Worm (Caenorhabditis elegans) whole organism, midembryonic: ENCODE measurements around the gene cup-5.

ENCODE experiments used
- T22C8.4 ChIP-seq: fragments of 200-800 bp; sonication (Bioruptor generic); IDR thresholded peaks from 2 replicates; pipeline ENCODE4 v1.3.6; 2022; ENCODE audit warnings: missing genetic modification characterization, missing compliant biosample characterization
- cog-1 ChIP-seq: sonication (generic microtip); optimal IDR thresholded peaks from 2 replicates; lab custom pipeline; 2016; ENCODE audit warnings: missing genetic modification characterization, missing compliant biosample characterization
- flt-1 ChIP-seq: fragments of 200-800 bp; sonication (Bioruptor generic); IDR thresholded peaks from 2 replicates; pipeline ENCODE4 v1.3.6; 2022; ENCODE audit warnings: missing genetic modification characterization, missing compliant biosample characterization
- klf-2 ChIP-seq: fragments of 200-800 bp; sonication (Bioruptor generic); conservative IDR thresholded peaks from 2 replicates; pipeline ENCODE4 v1.3.6; 2022; ENCODE audit warnings: missing genetic modification reagents, missing genetic modification characterization, missing compliant biosample characterization
- med-1 ChIP-seq: sonication (generic microtip); optimal IDR thresholded peaks from 2 replicates; lab custom pipeline; 2017; ENCODE audit warnings: missing genetic modification characterization, mild to moderate bottlenecking, missing compliant biosample characterization, antibody characterized with exemption, missing genetic modification reagents; ENCODE audit not compliant: insufficient read depth
- ref-1 ChIP-seq: fragments of 200-800 bp; sonication (Bioruptor generic); conservative IDR thresholded peaks from 2 replicates; pipeline ENCODE4 v1.3.6; 2022; ENCODE audit warnings: missing genetic modification reagents, missing genetic modification characterization, missing compliant biosample characterization
- tab-1 ChIP-seq: fragments of 200-800 bp; sonication (Bioruptor generic); IDR thresholded peaks from 2 replicates; pipeline ENCODE4 v1.3.6; 2022; ENCODE audit warnings: missing genetic modification characterization, missing compliant biosample characterization
- ztf-23 ChIP-seq: fragments of 200-800 bp; sonication (Bioruptor generic); IDR thresholded peaks from 2 replicates; pipeline ENCODE4 v1.3.6; 2022; ENCODE audit warnings: missing genetic modification reagents, missing genetic modification characterization, missing compliant biosample characterization
- ztf-29 ChIP-seq: fragments of 200-800 bp; sonication (Bioruptor generic); IDR thresholded peaks from 2 replicates; pipeline ENCODE4 v1.3.6; 2022; ENCODE audit warnings: missing genetic modification reagents, missing genetic modification characterization, missing compliant biosample characterization

Gene cup-5

DNA sequence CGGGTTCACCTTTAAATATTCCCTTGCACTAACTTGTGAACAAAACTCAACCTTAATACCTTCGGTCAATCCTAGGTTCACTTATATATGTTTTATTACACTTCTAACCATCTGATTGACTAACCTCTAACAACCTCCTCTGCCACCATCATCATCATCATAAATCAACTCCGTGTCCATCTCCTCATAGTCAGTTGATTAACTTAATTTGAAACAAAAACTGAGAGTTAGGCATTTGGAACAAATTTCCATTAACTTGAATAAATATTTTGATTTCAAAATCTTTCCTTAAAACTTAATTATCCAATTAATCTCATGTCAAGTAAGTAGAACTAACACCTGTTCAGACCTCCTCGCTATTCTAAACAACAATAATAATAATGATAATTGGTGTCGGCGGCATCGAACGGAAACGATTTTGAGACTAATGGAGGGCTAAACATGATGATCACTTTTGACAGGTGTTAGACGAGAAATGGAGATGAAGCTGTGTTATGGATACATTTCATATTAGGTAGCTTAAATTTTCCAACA is 30.2 kb upstream of the cup-5 start:
- no peak for TF ChIP-seq flt-1 (GFP tag; lab: Robert Waterston, UW)
- no peak for TF ChIP-seq ref-1 (GFP tag; lab: Robert Waterston, UW)

DNA sequence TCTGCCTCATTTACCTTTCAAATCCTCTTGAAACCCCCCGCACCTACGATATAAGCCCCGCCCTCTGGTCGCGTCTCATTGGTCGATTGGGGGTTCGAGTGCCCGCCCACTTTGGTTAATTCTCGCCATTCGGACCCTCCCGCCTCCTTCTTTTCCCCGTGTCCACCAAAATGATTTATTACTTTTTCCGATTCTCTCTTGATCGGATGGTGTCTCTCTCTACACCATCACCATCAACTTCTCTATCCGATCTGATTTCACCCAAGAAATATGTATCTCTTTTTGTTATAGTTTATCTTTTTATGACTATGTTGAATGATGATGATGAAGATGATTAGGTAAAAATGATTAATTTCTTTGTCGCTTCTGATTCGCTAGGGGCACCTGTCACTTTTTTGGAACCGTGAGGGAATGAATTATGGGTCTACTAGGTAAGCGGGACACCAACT is 29.3 kb upstream of the cup-5 start:
- no peak for TF ChIP-seq med-1 (GFP tag; lab: Kevin White, UChicago)
- TF ChIP-seq ztf-23 (GFP tag; lab: Robert Waterston, UW): no peak
- no peak for TF ChIP-seq tab-1 (GFP tag; lab: Robert Waterston, UW)

DNA sequence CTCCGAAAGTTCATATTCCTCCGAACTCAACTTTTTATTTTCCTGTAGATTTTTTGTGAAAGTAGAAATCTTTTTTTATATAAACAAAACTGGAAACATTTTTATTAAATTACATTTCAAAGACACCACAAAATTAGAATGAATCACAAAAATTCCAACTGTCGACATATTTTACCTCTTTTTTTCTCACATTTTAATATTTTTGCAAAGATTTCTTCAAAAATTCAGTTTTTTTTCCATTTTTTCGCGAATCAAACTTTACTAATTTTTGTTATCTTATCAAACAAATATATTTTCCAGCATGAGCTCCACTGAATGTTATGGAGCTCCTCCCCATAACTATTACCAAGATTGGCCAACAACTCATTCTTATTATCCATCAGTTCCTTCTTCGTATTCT is 28.6 kb upstream of the cup-5 start, which contains the start of gene ceh-13:
Gene ceh-13 (plus strand): TSS at position 301 of the 400 bp plus-strand sequence.
- no peak for TF ChIP-seq flt-1 (GFP tag; lab: Robert Waterston, UW)
- TF ChIP-seq ztf-29 (GFP tag; lab: Robert Waterston, UW): no peak
- TF ChIP-seq ref-1 (GFP tag; lab: Robert Waterston, UW): no peak
- TF ChIP-seq ztf-23 (GFP tag; lab: Robert Waterston, UW): no peak
- no peak for TF ChIP-seq med-1 (GFP tag; lab: Kevin White, UChicago)
- no peak for TF ChIP-seq cog-1 (tag; lab: Kevin White, UChicago)
- no peak for TF ChIP-seq tab-1 (GFP tag; lab: Robert Waterston, UW)
- no peak for TF ChIP-seq T22C8.4 (GFP tag; lab: Robert Waterston, UW)
- TF ChIP-seq klf-2 (GFP tag; lab: Robert Waterston, UW): no peak

DNA sequence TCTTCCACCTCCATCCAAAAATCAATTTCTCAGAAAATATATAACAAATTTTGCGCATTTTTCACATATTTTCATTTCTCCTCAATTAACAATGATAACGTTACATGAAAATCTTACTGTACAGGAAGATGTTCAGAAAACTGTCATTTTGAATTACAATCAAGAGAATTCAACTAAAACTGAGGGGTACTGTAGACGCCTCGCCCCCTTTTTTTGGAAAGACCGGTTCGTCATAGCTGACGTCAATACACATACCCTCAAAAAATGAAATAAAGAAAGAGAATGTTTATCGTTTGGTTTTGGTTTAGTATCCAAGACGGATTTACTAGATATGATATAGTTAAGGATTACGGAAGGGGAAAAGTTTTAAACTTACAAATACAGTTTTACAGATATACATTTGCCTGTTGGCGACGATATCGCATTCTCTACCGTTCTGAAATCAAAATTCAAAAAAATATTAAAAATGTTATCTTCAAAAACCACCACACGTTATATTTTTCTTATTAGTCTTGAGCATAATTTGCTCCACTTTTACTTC is 26.0 kb upstream of the cup-5 start:
- no peak for TF ChIP-seq med-1 (GFP tag; lab: Kevin White, UChicago)
- TF ChIP-seq ztf-29 (GFP tag; lab: Robert Waterston, UW): no peak
- no peak for TF ChIP-seq klf-2 (GFP tag; lab: Robert Waterston, UW)
- no peak for TF ChIP-seq T22C8.4 (GFP tag; lab: Robert Waterston, UW)
- no peak for TF ChIP-seq flt-1 (GFP tag; lab: Robert Waterston, UW)
- no peak for TF ChIP-seq tab-1 (GFP tag; lab: Robert Waterston, UW)
- TF ChIP-seq cog-1 (tag; lab: Kevin White, UChicago): no peak
- TF ChIP-seq ztf-23 (GFP tag; lab: Robert Waterston, UW): no peak
- TF ChIP-seq ref-1 (GFP tag; lab: Robert Waterston, UW): no peak

DNA sequence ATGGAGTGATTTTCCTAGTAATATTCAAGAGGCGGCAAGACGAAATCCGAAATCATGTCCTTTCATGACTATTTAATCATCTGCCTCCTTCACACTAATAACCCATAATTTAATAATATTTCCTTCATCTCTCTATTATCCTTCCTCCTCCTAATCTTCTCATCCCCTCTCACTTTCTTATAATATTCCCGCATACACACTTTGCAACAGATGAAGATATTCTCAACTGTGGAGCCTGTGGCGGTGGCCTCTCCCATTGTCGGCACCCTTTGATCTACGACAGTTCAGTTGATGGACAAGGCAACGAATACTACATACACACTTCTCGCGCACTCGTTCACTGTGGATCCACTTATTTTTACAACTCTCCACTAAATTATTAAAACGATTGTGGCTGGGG is 25.3 kb upstream of the cup-5 start:
- no peak for TF ChIP-seq tab-1 (GFP tag; lab: Robert Waterston, UW)
- no peak for TF ChIP-seq flt-1 (GFP tag; lab: Robert Waterston, UW)
- TF ChIP-seq med-1 (GFP tag; lab: Kevin White, UChicago): no peak
- TF ChIP-seq ztf-29 (GFP tag; lab: Robert Waterston, UW): no peak
- TF ChIP-seq klf-2 (GFP tag; lab: Robert Waterston, UW): no peak
- TF ChIP-seq ref-1 (GFP tag; lab: Robert Waterston, UW): no peak
- TF ChIP-seq T22C8.4 (GFP tag; lab: Robert Waterston, UW): no peak
- TF ChIP-seq cog-1 (tag; lab: Kevin White, UChicago): no peak
- no peak for TF ChIP-seq ztf-23 (GFP tag; lab: Robert Waterston, UW)

DNA sequence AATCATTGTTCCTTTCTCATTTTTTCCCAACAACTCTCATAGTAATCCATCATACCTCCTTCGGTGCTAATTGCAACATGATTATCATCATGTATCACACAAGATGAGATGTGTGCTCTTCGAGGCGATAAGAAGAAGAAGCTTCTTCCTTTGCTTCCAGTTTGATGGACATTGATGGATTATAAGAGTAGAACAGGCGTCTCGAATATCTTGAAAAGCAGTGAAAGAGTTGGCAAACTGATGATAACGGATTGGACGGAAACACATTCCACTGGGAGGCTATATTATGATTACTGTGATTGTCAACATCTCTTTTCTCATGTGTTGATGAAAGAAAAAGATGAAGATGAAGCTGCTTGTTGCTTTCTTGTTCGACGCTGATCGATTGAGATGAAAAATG is 24.1 kb upstream of the cup-5 start:
- no peak for TF ChIP-seq ref-1 (GFP tag; lab: Robert Waterston, UW)
- TF ChIP-seq med-1 (GFP tag; lab: Kevin White, UChicago): no peak
- TF ChIP-seq ztf-23 (GFP tag; lab: Robert Waterston, UW): no peak
- no peak for TF ChIP-seq tab-1 (GFP tag; lab: Robert Waterston, UW)
- no peak for TF ChIP-seq klf-2 (GFP tag; lab: Robert Waterston, UW)
- no peak for TF ChIP-seq flt-1 (GFP tag; lab: Robert Waterston, UW)
- TF ChIP-seq T22C8.4 (GFP tag; lab: Robert Waterston, UW): no peak
- TF ChIP-seq cog-1 (tag; lab: Kevin White, UChicago): no peak
- no peak for TF ChIP-seq ztf-29 (GFP tag; lab: Robert Waterston, UW)

DNA sequence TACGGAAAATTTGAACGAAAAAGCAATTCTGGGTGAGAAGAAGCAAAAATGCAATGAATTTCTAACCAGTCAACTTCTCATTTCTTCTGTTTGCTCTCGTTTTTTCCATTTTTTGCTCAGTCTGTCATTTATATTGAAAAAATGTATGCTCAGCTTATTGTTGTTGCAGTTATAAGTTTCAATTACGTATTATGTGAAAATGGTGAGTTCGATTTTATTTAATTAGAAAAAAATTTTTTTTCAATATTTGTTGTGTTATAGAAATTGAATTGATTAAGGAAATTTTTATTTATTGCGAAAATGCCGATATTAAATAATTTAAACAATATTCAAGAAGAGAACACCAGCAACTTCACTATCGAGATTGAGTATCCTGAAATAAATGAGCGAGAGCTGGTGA is 22.1 kb upstream of the cup-5 start, which contains the start of gene lgc-12:
Gene lgc-12 (plus strand): TSS at position 301 of the 400 bp plus-strand sequence.
- no peak for TF ChIP-seq cog-1 (tag; lab: Kevin White, UChicago)
- no peak for TF ChIP-seq ref-1 (GFP tag; lab: Robert Waterston, UW)
- no peak for TF ChIP-seq T22C8.4 (GFP tag; lab: Robert Waterston, UW)
- TF ChIP-seq flt-1 (GFP tag; lab: Robert Waterston, UW): no peak
- no peak for TF ChIP-seq klf-2 (GFP tag; lab: Robert Waterston, UW)
- no peak for TF ChIP-seq ztf-29 (GFP tag; lab: Robert Waterston, UW)
- no peak for TF ChIP-seq ztf-23 (GFP tag; lab: Robert Waterston, UW)
- TF ChIP-seq tab-1 (GFP tag; lab: Robert Waterston, UW): no peak
- TF ChIP-seq med-1 (GFP tag; lab: Kevin White, UChicago): no peak

DNA sequence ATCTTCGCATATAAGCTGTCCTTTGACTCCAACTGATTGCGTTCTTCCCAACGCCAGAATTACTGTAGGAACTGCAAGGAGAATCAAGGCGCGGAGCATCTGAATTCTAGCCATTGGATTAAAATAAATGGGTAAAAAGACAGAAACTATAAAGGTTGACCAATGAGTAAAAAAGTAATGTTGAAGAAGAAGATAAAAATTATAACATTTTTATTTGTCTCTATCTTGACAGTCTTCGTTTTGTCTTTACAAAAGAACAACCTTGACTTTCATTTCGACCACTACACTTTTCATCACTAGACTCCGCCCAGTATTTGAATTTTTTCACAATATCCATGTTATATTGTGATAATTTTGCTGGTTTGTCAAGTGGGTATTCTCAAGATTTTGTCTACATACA is 18.7 kb upstream of the cup-5 start, which contains the start of gene ttr-8:
Gene ttr-8 (minus strand): TSS at position 101 of the 400 bp plus-strand sequence.
- TF ChIP-seq ztf-29 (GFP tag; lab: Robert Waterston, UW): no peak
- TF ChIP-seq flt-1 (GFP tag; lab: Robert Waterston, UW): no peak
- no peak for TF ChIP-seq med-1 (GFP tag; lab: Kevin White, UChicago)

DNA sequence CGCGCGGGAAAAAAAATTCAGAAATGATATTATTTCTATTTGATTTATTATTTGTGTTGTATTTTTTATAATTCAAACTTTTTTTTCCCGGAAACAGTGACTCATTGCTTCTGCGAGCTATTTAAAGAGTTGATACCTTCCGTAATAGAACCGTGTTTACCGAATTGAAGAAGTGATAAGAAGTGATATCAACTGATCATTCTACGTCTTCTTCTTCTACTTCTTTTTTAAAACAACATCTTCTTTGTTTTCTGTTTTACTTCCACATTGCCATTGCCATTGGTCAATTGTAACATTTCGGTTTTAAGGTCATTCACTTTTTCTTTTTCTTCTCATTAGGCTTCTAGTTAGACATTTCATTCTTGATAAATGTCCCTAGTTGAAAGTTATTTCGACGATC is 17.9 kb upstream of the cup-5 start, which contains the start of gene ttr-32:
Gene ttr-32 (plus strand): TSS at position 314 of the 400 bp plus-strand sequence.
- no peak for TF ChIP-seq cog-1 (tag; lab: Kevin White, UChicago)
- no peak for TF ChIP-seq flt-1 (GFP tag; lab: Robert Waterston, UW)
